Worm (Caenorhabditis elegans): Measurements from ENCODE around the gene F14H12.8.

DNA sequence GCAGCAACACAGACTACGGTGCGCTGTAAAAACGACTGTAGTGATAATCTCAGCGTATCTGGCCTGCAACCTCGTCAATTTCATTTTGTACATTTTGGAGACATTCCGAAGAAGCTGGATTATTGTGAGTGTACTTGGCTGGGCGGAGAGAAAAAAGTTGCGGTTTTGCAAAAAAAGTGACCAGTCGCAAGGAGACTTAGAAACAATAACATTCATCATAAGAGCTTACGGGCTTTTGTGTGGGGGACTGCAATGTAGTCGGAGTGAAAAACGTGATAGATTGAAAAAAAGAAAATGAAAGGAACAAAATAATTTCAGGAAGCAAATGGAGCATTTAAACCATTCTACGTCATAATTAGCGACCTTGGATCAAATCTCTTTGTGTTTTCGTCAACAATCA is 43.7 kb upstream of the F14H12.8 start:
- TF ChIP-seq athp-1 (tag; optimal IDR thresholded peaks at IDR 0.05) (no peak), ekl-4 (GFP tag; IDR thresholded peaks at IDR 0.05) (no peak), ama-1 (optimal IDR thresholded peaks at IDR 0.05) (no peak), ama-1 (GFP tag; optimal IDR thresholded peaks at IDR 0.05) (no peak), lin-35 (GFP tag; optimal IDR thresholded peaks at IDR 0.05) (no peak), die-1 (tag; optimal IDR thresholded peaks at IDR 0.05) (no peak), lir-1 (GFP tag; conservative IDR thresholded peaks at IDR 0.05) (no peak), F23B12.7 (tag; optimal IDR thresholded peaks at IDR 0.05; ENCODE audit: insufficient read depth) (no peak), unc-130 (GFP tag; optimal IDR thresholded peaks at IDR 0.05) (no peak)

Measured in whole organism, young adult.